Worm (Caenorhabditis elegans) whole organism, L3 larva: Measurements from ENCODE around the gene rpl-36.A.

Source experiments
- ceh-16 ChIP-seq: sonication (generic microtip); optimal IDR thresholded peaks from 2 replicates; lab custom pipeline; 2017; ENCODE audit warnings: missing biosample characterization, missing genetic modification characterization
- lin-15B ChIP-seq: fragments of 150-350 bp; optimal IDR thresholded peaks from 2 replicates; lab custom pipeline; 2014; ENCODE audit warnings: missing biosample characterization, missing genetic modification characterization
- nhr-237 ChIP-seq: fragments of 150-350 bp; optimal IDR thresholded peaks from 2 replicates; lab custom pipeline; 2014; ENCODE audit warnings: missing biosample characterization, missing genetic modification characterization
- sea-2 ChIP-seq: fragments of 150-350 bp; sonication (generic microtip); optimal IDR thresholded peaks from 4 replicates; lab custom pipeline; 2014; ENCODE audit warnings: missing biosample characterization, missing genetic modification reagents, missing genetic modification characterization
- zag-1 ChIP-seq: fragments of 150-350 bp; optimal IDR thresholded peaks from 2 replicates; lab custom pipeline; 2014; ENCODE audit warnings: missing biosample characterization, missing genetic modification characterization

- TF ChIP-seq zag-1 (tag; lab: Kevin White, UChicago) (no peak), lin-15B (tag; lab: Kevin White, UChicago) (no peak), nhr-237 (tag; lab: Kevin White, UChicago) (no peak), sea-2 (GFP tag; lab: Kevin White, UChicago) (no peak), ceh-16 (tag; lab: Kevin White, UChicago) (no peak)
Measured at ce11 chrII:11050678-11051077, 46.3 kb downstream of the rpl-36.A start.
